Worm (Caenorhabditis elegans) whole organism, L1 larva: ENCODE results near the gene srd-10.

ENCODE experiments used
- alr-1 ChIP-seq: fragments of 200-800 bp; sonication (Bioruptor generic); optimal IDR thresholded peaks from 2 replicates; lab custom pipeline; 2018; ENCODE audit warnings: borderline replicate concordance, mild to moderate bottlenecking, missing genetic modification characterization, missing compliant biosample characterization
- ces-1 ChIP-seq: fragments of 150-350 bp; optimal IDR thresholded peaks from 2 replicates; lab custom pipeline; 2014; ENCODE audit warnings: missing biosample characterization, missing genetic modification reagents, missing genetic modification characterization
- mdl-1 ChIP-seq, 2 experiments: fragments of 150-350 bp; optimal IDR thresholded peaks; 2 replicates each; lab custom pipeline; 2014 to 2017; ENCODE audit warnings: missing biosample characterization in 2 of 2, missing genetic modification characterization in 2 of 2, inconsistent platforms in 1 of 2
- nhr-28 ChIP-seq: fragments of 150-350 bp; optimal IDR thresholded peaks from 2 replicates; lab custom pipeline; 2014; ENCODE audit warnings: missing biosample characterization, missing genetic modification characterization
- skn-1 ChIP-seq: fragments of 150-350 bp; optimal IDR thresholded peaks from 2 replicates; lab custom pipeline; 2014; ENCODE audit warnings: missing biosample characterization, missing genetic modification characterization
- snpc-4 ChIP-seq: fragments of 150-350 bp; optimal IDR thresholded peaks from 2 replicates; lab custom pipeline; 2014; ENCODE audit warnings: missing biosample characterization, missing genetic modification characterization
- tbx-2 ChIP-seq: sonication (generic microtip); optimal IDR thresholded peaks from 2 replicates; lab custom pipeline; 2016; ENCODE audit warnings: missing genetic modification characterization, missing compliant biosample characterization
- unc-62 ChIP-seq: fragments of 150-350 bp; optimal IDR thresholded peaks from 2 replicates; lab custom pipeline; 2014; ENCODE audit warnings: missing biosample characterization, missing genetic modification reagents, missing genetic modification characterization
- zag-1 ChIP-seq: fragments of 150-350 bp; optimal IDR thresholded peaks from 2 replicates; lab custom pipeline; 2014; ENCODE audit warnings: missing biosample characterization, missing genetic modification characterization

DNA sequence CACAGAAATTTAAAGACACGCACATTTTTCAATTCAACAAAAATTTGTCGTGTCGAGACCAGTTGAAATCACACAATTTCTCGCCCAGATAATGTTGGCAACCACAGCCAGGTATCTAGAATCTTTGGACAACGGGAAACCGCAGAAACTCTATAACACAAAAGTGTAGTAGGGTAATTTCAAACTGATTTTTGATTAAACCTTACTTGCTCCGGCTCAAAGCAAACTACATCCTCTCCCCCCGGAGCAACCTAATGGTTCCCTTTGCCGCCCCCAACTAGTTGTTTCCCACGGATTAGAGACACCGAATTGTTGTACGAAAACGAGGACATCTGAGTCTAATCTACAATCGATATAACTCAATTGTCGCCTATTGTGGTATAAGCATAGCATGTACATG lies 20.5 kb upstream of the srd-10 start:
- TF ChIP-seq alr-1 (tag; lab: Kevin White, UChicago) = no peak
- TF ChIP-seq unc-62 = no peak
- no peak for TF ChIP-seq zag-1 (tag; lab: Kevin White, UChicago)
- no peak for TF ChIP-seq ces-1 (GFP tag; lab: Kevin White, UChicago)
- TF ChIP-seq snpc-4 = no peak
- no peak for TF ChIP-seq nhr-28 (tag; lab: Kevin White, UChicago)
- no peak for TF ChIP-seq skn-1 (tag; lab: Kevin White, UChicago)
- no peak for TF ChIP-seq mdl-1 (tag; optimal IDR thresholded peaks at IDR 0.05; lab: Kevin White, UChicago)
- no peak for TF ChIP-seq tbx-2 (tag; lab: Kevin White, UChicago)
